In genomic region chrIII:12156582-12156981, ce11 we compare ENCODE assay signal across 4 worm cellular contexts.
A peak's percentile ranks its signal among the peaks of the same experiment; 100 is the strongest.
TF ChIP-seq lines count a peak whose summit lies in the region.

No protein-coding gene starts in this region.

TF ChIP-seq in whole organism, L3 larva, 47 proteins besides CTCF, POLR2A, EP300 and RAD21:
- TF ChIP-seq nfya-1 (tag; optimal IDR thresholded peaks at IDR 0.05; lab: Kevin White, UChicago; ENCODE audit: insufficient read depth) (peak; percentile 77), R02D3.7 (tag; optimal IDR thresholded peaks at IDR 0.05; lab: Kevin White, UChicago) (no peak)

TF ChIP-seq in whole organism, L4 larva, 104 proteins besides CTCF, POLR2A, EP300 and RAD21:
- 0 out of 2 replicates have a peak, but pooled peaks have one; percentile 9 for TF ChIP-seq lin-38 (GFP tag; IDR thresholded peaks at IDR 0.05; lab: Robert Waterston, UW)
- no peak for TF ChIP-seq pha-4 (GFP tag; IDR thresholded peaks at IDR 0.05; lab: Robert Waterston, UW)
- TF ChIP-seq pha-4 (tag; optimal IDR thresholded peaks at IDR 0.05; lab: Kevin White, UChicago) = no peak
- no peak for TF ChIP-seq nhr-76 (tag; optimal IDR thresholded peaks at IDR 0.05; lab: Kevin White, UChicago)
TF ChIP-seq in whole organism, L4 larva: peak in this region for 1.

TF ChIP-seq in whole organism, late embryonic, 69 proteins besides CTCF, POLR2A, EP300 and RAD21:
- TF ChIP-seq mec-3 (tag; optimal IDR thresholded peaks at IDR 0.05; lab: Kevin White, UChicago; ENCODE audit: borderline replicate concordance) (no peak), nfya-1 (tag; optimal IDR thresholded peaks at IDR 0.05; lab: Kevin White, UChicago) (peak; percentile 88)

TF ChIP-seq in whole organism, midembryonic, 9 proteins besides CTCF, POLR2A, EP300 and RAD21:
- TF ChIP-seq flt-1 (GFP tag; IDR thresholded peaks at IDR 0.05; lab: Robert Waterston, UW) (0 out of 2 replicates have a peak, but pooled peaks have one; percentile 9), ztf-23 (GFP tag; IDR thresholded peaks at IDR 0.05; lab: Robert Waterston, UW) (no peak), T22C8.4 (GFP tag; IDR thresholded peaks at IDR 0.05; lab: Robert Waterston, UW) (no peak), tab-1 (GFP tag; IDR thresholded peaks at IDR 0.05; lab: Robert Waterston, UW) (no peak), cog-1 (tag; optimal IDR thresholded peaks at IDR 0.05; lab: Kevin White, UChicago) (no peak), klf-2 (GFP tag; conservative IDR thresholded peaks at IDR 0.05; lab: Robert Waterston, UW) (no peak), med-1 (GFP tag; optimal IDR thresholded peaks at IDR 0.05; lab: Kevin White, UChicago; ENCODE audit: insufficient read depth) (no peak)
TF ChIP-seq in whole organism, midembryonic: peak in this region for 1.
